Fruit fly (Drosophila melanogaster): ENCODE measurements around the gene CG15545.

The CG15545 gene

dm6 chr3R:30821968-30822449, 50.1 kb downstream of the CG15545 start (continued):
- TF ChIP-seq CG13624 (GFP tag; optimal IDR thresholded peaks at IDR 0.05) (peak; percentile 14), CG9817 (tag; optimal IDR thresholded peaks at IDR 0.05) (no peak), Dll (GFP tag; IDR thresholded peaks at IDR 0.05; ENCODE audit: partially characterized antibody) (0 out of 4 replicates have a peak, but pooled peaks have one; percentile 33), jumu (GFP tag; optimal IDR thresholded peaks at IDR 0.05) (no peak), ci (GFP tag; IDR thresholded peaks at IDR 0.05) (peak; percentile 29; the same call in 1 of the 3 replicates), CG11504 (tag; optimal IDR thresholded peaks at IDR 0.05) (peak; percentile 99), chinmo (GFP tag; IDR thresholded peaks at IDR 0.05; ENCODE audit: partially characterized antibody) (peak; percentile 93), sqz (GFP tag; optimal IDR thresholded peaks at IDR 0.05) (peak; percentile 78), CG34224 (GFP tag; IDR thresholded peaks at IDR 0.05; ENCODE audit: partially characterized antibody) (peak; percentile 48; the same call in 2 of the 3 replicates), eve (GFP tag; optimal IDR thresholded peaks at IDR 0.05) (peak in 1 of 2 experiments; percentile 50), CG3163 (GFP tag; optimal IDR thresholded peaks at IDR 0.05) (peak; percentile 95), slbo (GFP tag; IDR thresholded peaks at IDR 0.05) (no peak), sd (tag; optimal IDR thresholded peaks at IDR 0.05) (peak; percentile 91)
